Fruit fly (Drosophila melanogaster): ENCODE measurements around the gene CG43799.

CG43799 gene

dm6 chr2L:7264885-7265540 is 37.5 kb downstream of the CG43799 start:
- TF ChIP-seq CG6276 (GFP tag; optimal IDR thresholded peaks at IDR 0.05) (no peak), CG9139 (GFP tag; optimal IDR thresholded peaks at IDR 0.05) (no peak), CG6163 (GFP tag; IDR thresholded peaks at IDR 0.05) (no peak), CG15336 (GFP tag; IDR thresholded peaks at IDR 0.05) (no peak)

- TF ChIP-seq CG6163 (GFP tag; IDR thresholded peaks at IDR 0.05) (no peak), cyc (GFP tag; optimal IDR thresholded peaks at IDR 0.05) (no peak), esn (GFP tag; optimal IDR thresholded peaks at IDR 0.05) (no peak), acj6 (GFP tag; optimal IDR thresholded peaks at IDR 0.05) (no peak), CG10631 (GFP tag; optimal IDR thresholded peaks at IDR 0.05) (no peak), CG15336 (GFP tag; IDR thresholded peaks at IDR 0.05) (peak; percentile 27; the same call in 1 of the 2 replicates), CG4318 (GFP tag; optimal IDR thresholded peaks at IDR 0.05) (no peak), CG32006 (GFP tag; optimal IDR thresholded peaks at IDR 0.05) (peak; percentile 36), Hr4 (GFP tag; optimal IDR thresholded peaks at IDR 0.05) (peak; percentile 38), CG6854 (GFP tag; optimal IDR thresholded peaks at IDR 0.05) (no peak), eg (GFP tag; IDR thresholded peaks at IDR 0.05) (peak; percentile 54; the same call in 1 of the 3 replicates), CG34406 (GFP tag; optimal IDR thresholded peaks at IDR 0.05) (no peak), fd59A (GFP tag; optimal IDR thresholded peaks at IDR 0.05) (no peak), Sox102F (GFP tag; optimal IDR thresholded peaks at IDR 0.05) (no peak)
Observed at dm6 chr2L:7265970-7266369, 38.4 kb downstream of the CG43799 start.

- no peak for TF ChIP-seq Blimp-1 (GFP tag; optimal IDR thresholded peaks at IDR 0.05)
- TF ChIP-seq Met (GFP tag; optimal IDR thresholded peaks at IDR 0.05), result peak; percentile 33
- peak; percentile 6 for TF ChIP-seq Ets96B (tag; optimal IDR thresholded peaks at IDR 0.05)
- peak; percentile 18 for TF ChIP-seq Hr39 (GFP tag; optimal IDR thresholded peaks at IDR 0.05)
- TF ChIP-seq CG11902 (GFP tag; optimal IDR thresholded peaks at IDR 0.05), result no peak
- TF ChIP-seq CG7368 (GFP tag; optimal IDR thresholded peaks at IDR 0.05), result no peak
- peak; percentile 47 for TF ChIP-seq CG3919 (GFP tag; optimal IDR thresholded peaks at IDR 0.05)
- no peak for TF ChIP-seq Eip93F (GFP tag; optimal IDR thresholded peaks at IDR 0.05)
- peak; percentile 15 for TF ChIP-seq CG10631 (GFP tag; optimal IDR thresholded peaks at IDR 0.05)
- no peak for TF ChIP-seq Sox15 (GFP tag; optimal IDR thresholded peaks at IDR 0.05)
- TF ChIP-seq CG15336 (GFP tag; IDR thresholded peaks at IDR 0.05), result peak; percentile 28; the same call in 1 of the 2 replicates
- peak; percentile 17; the same call in 1 of the 3 replicates for TF ChIP-seq CG6163 (GFP tag; IDR thresholded peaks at IDR 0.05)
- peak; percentile 16 for TF ChIP-seq Smox (GFP tag; optimal IDR thresholded peaks at IDR 0.05)
- peak; percentile 22 for TF ChIP-seq pdm3 (GFP tag; optimal IDR thresholded peaks at IDR 0.05)
- peak; percentile 46 for TF ChIP-seq OdsH (GFP tag; optimal IDR thresholded peaks at IDR 0.05)
- TF ChIP-seq CG34406 (GFP tag; optimal IDR thresholded peaks at IDR 0.05), result peak; percentile 8
- peak; percentile 4 for TF ChIP-seq CG6792 (GFP tag; optimal IDR thresholded peaks at IDR 0.05)
- 0 out of 3 replicates have a peak, but pooled peaks have one; percentile 21 for TF ChIP-seq eg (GFP tag; IDR thresholded peaks at IDR 0.05)
- TF ChIP-seq vri (GFP tag; optimal IDR thresholded peaks at IDR 0.05), result no peak
- TF ChIP-seq CG9139 (GFP tag; optimal IDR thresholded peaks at IDR 0.05), result no peak
- no peak for TF ChIP-seq Hr38 (GFP tag; optimal IDR thresholded peaks at IDR 0.05)
- peak; percentile 23 for TF ChIP-seq cyc (GFP tag; optimal IDR thresholded peaks at IDR 0.05)
- no peak for TF ChIP-seq CG8632 (GFP tag; optimal IDR thresholded peaks at IDR 0.05)
- no peak for TF ChIP-seq CG11294 (GFP tag; IDR thresholded peaks at IDR 0.05)
- peak; percentile 46 for TF ChIP-seq Hr4 (GFP tag; optimal IDR thresholded peaks at IDR 0.05)
- TF ChIP-seq CG4318 (GFP tag; optimal IDR thresholded peaks at IDR 0.05), result no peak
- TF ChIP-seq net (GFP tag; optimal IDR thresholded peaks at IDR 0.05), result no peak
- TF ChIP-seq lz (GFP tag; optimal IDR thresholded peaks at IDR 0.05), result no peak
- 0 out of 3 replicates have a peak, but pooled peaks have one; percentile 37 for TF ChIP-seq CG8119 (GFP tag; IDR thresholded peaks at IDR 0.05)
- TF ChIP-seq dac (GFP tag; optimal IDR thresholded peaks at IDR 0.05), result no peak
- no peak for TF ChIP-seq CG1621 (tag; optimal IDR thresholded peaks at IDR 0.05)
- TF ChIP-seq salr (GFP tag; optimal IDR thresholded peaks at IDR 0.05), result no peak
- TF ChIP-seq Gug (GFP tag; IDR thresholded peaks at IDR 0.05), result no peak
- TF ChIP-seq CG3032 (tag; optimal IDR thresholded peaks at IDR 0.05), result no peak
- no peak for TF ChIP-seq ss (GFP tag; optimal IDR thresholded peaks at IDR 0.05)
- TF ChIP-seq fd59A (GFP tag; optimal IDR thresholded peaks at IDR 0.05), result no peak
- no peak for TF ChIP-seq Ets21C (GFP tag; optimal IDR thresholded peaks at IDR 0.05)
- TF ChIP-seq topi (GFP tag; optimal IDR thresholded peaks at IDR 0.05), result peak; percentile 23
- peak; percentile 25 for TF ChIP-seq Sox14 (GFP tag; optimal IDR thresholded peaks at IDR 0.05)
- peak; percentile 51 for TF ChIP-seq CG32006 (GFP tag; optimal IDR thresholded peaks at IDR 0.05)
Observed at dm6 chr2L:7270270-7270669, 42.7 kb downstream of the CG43799 start.
